Worm (Caenorhabditis elegans) whole organism, L1 larva: Measurements from ENCODE around the gene Y22D7AL.1.

Experiments
- Y116A8C.19 ChIP-seq: sonication (generic microtip); optimal IDR thresholded peaks from 2 replicates; lab custom pipeline; 2016; ENCODE audit warnings: missing compliant biosample characterization, missing genetic modification characterization, borderline replicate concordance
- aly-2 ChIP-seq: fragments of 150-350 bp; optimal IDR thresholded peaks from 2 replicates; lab custom pipeline; 2014; ENCODE audit warnings: missing biosample characterization, missing genetic modification characterization
- ama-1 ChIP-seq: fragments of 150-350 bp; optimal IDR thresholded peaks from 2 replicates; lab custom pipeline; 2014
- ceh-63 ChIP-seq: fragments of 200-800 bp; sonication (Bioruptor generic); optimal IDR thresholded peaks from 2 replicates; lab custom pipeline; 2018; ENCODE audit warnings: mild to moderate bottlenecking, missing genetic modification characterization, missing compliant biosample characterization
- ceh-82 ChIP-seq, 3 experiments: fragments of 150-350 bp in 1 of 3; sonication (generic microtip) in 2 of 3; optimal IDR thresholded peaks; 2 replicates each; lab custom pipeline; 2014 to 2017; ENCODE audit warnings: missing biosample characterization in 3 of 3, missing genetic modification characterization in 3 of 3
- efl-1 ChIP-seq, 4 experiments: fragments of 150-350 bp; optimal IDR thresholded peaks in 3 of 4; peaks in 1 of 4; 1 replicate in 1 of 4; 2 replicates in 3 of 4; lab custom pipeline; 2014; ENCODE audit warnings: missing biosample characterization in 2 of 4, missing genetic modification characterization in 2 of 4, missing genetic modification reagents in 2 of 4
- egl-13 ChIP-seq: sonication (generic microtip); optimal IDR thresholded peaks from 2 replicates; lab custom pipeline; 2016; ENCODE audit warnings: missing genotype, missing genetic modification reagents, missing genetic modification characterization, missing compliant biosample characterization
- elt-2 ChIP-seq: sonication (generic microtip); optimal IDR thresholded peaks from 2 replicates; lab custom pipeline; 2016; ENCODE audit warnings: missing genetic modification characterization, mild to moderate bottlenecking, inconsistent platforms, missing compliant biosample characterization, missing genetic modification reagents
- elt-3 ChIP-seq, 6 experiments: fragments of 150-350 bp in 1 of 6; sonication (generic microtip); optimal IDR thresholded peaks; 2 replicates each; lab custom pipeline; 2017 to 2018; ENCODE audit warnings: missing biosample characterization in 6 of 6, missing genetic modification characterization in 6 of 6, inconsistent platforms in 1 of 6
- ets-5 ChIP-seq: fragments of 200-800 bp; sonication (Bioruptor generic); IDR thresholded peaks from 2 replicates; pipeline ENCODE4 v1.3.6; 2022; ENCODE audit warnings: missing genetic modification characterization, missing compliant biosample characterization
- fkh-10 ChIP-seq: sonication (generic microtip); optimal IDR thresholded peaks from 2 replicates; lab custom pipeline; 2017; ENCODE audit warnings: missing biosample characterization, missing genetic modification reagents, missing genetic modification characterization
- fkh-4 ChIP-seq: sonication (generic microtip); optimal IDR thresholded peaks from 2 replicates; lab custom pipeline; 2016; ENCODE audit warnings: missing compliant biosample characterization, missing genetic modification characterization, borderline replicate concordance
- fkh-8 ChIP-seq: sonication (generic microtip); optimal IDR thresholded peaks from 2 replicates; lab custom pipeline; 2016; ENCODE audit warnings: mild to moderate bottlenecking, missing genetic modification characterization, missing compliant biosample characterization
- fos-1 ChIP-seq: fragments of 150-350 bp; optimal IDR thresholded peaks from 2 replicates; lab custom pipeline; 2014; ENCODE audit warnings: missing biosample characterization, missing genetic modification characterization
- grh-1 ChIP-seq: fragments of 200-800 bp; sonication (Bioruptor generic); IDR thresholded peaks from 2 replicates; pipeline ENCODE4 v1.3.6; 2022; ENCODE audit warnings: missing genetic modification reagents, missing genetic modification characterization, missing compliant biosample characterization
- hpl-2 ChIP-seq: fragments of 150-350 bp; optimal IDR thresholded peaks from 2 replicates; lab custom pipeline; 2014; ENCODE audit warnings: missing biosample characterization, missing genetic modification reagents, missing genetic modification characterization
- irx-1 ChIP-seq: sonication (generic microtip); optimal IDR thresholded peaks from 2 replicates; lab custom pipeline; 2016; ENCODE audit warnings: missing genetic modification characterization, missing compliant biosample characterization
- jun-1 ChIP-seq: fragments of 150-350 bp; optimal IDR thresholded peaks from 2 replicates; lab custom pipeline; 2014; ENCODE audit warnings: missing biosample characterization, missing genetic modification reagents, missing genetic modification characterization
- lir-3 ChIP-seq: sonication (generic microtip); optimal IDR thresholded peaks from 2 replicates; lab custom pipeline; 2016; ENCODE audit warnings: mild to moderate bottlenecking, missing genetic modification characterization, moderate library complexity, missing compliant biosample characterization; ENCODE audit not compliant: poor library complexity
- mdl-1 ChIP-seq, 2 experiments: fragments of 150-350 bp; optimal IDR thresholded peaks; 2 replicates each; lab custom pipeline; 2014 to 2017; ENCODE audit warnings: missing biosample characterization in 2 of 2, missing genetic modification characterization in 2 of 2, inconsistent platforms in 1 of 2
- mef-2 ChIP-seq: fragments of 150-350 bp; optimal IDR thresholded peaks from 2 replicates; lab custom pipeline; 2014; ENCODE audit warnings: missing biosample characterization, missing genetic modification characterization
- nhr-28 ChIP-seq: fragments of 150-350 bp; optimal IDR thresholded peaks from 2 replicates; lab custom pipeline; 2014; ENCODE audit warnings: missing biosample characterization, missing genetic modification characterization
- nhr-71 ChIP-seq: sonication (generic microtip); optimal IDR thresholded peaks from 2 replicates; lab custom pipeline; 2016; ENCODE audit warnings: mild to moderate bottlenecking, missing genetic modification characterization, moderate library complexity, missing compliant biosample characterization
- nhr-77 ChIP-seq: fragments of 150-350 bp; optimal IDR thresholded peaks from 2 replicates; lab custom pipeline; 2014; ENCODE audit warnings: missing biosample characterization, missing genetic modification characterization
- nhr-85 ChIP-seq: sonication (generic microtip); peaks from one replicate; lab custom pipeline; 2016; ENCODE audit warnings: missing genetic modification characterization, inconsistent platforms, missing compliant biosample characterization
- snu-23 ChIP-seq: sonication (generic microtip); optimal IDR thresholded peaks from 2 replicates; lab custom pipeline; 2016; ENCODE audit warnings: missing genetic modification characterization, missing compliant biosample characterization
- sox-4 ChIP-seq: sonication (generic microtip); optimal IDR thresholded peaks from 2 replicates; lab custom pipeline; 2016; ENCODE audit warnings: missing genetic modification characterization, missing compliant biosample characterization
- unc-86 ChIP-seq: sonication (generic microtip); optimal IDR thresholded peaks from 2 replicates; lab custom pipeline; 2016; ENCODE audit warnings: missing genetic modification characterization, missing compliant biosample characterization
- unc-98 ChIP-seq: fragments of 200-800 bp; sonication (Bioruptor generic); IDR thresholded peaks from 2 replicates; pipeline ENCODE4 v1.3.6; 2022; ENCODE audit warnings: missing genetic modification characterization, missing compliant biosample characterization
- ztf-11 ChIP-seq, 2 experiments: sonication (generic microtip); optimal IDR thresholded peaks; 2 replicates each; lab custom pipeline; 2016 to 2017; ENCODE audit warnings: missing genetic modification characterization in 2 of 2, missing biosample characterization in 1 of 2, missing compliant biosample characterization in 1 of 2
- ztf-4 ChIP-seq: fragments of 150-350 bp; optimal IDR thresholded peaks from 2 replicates; lab custom pipeline; 2014; ENCODE audit warnings: missing biosample characterization, missing genetic modification characterization

Gene Y22D7AL.1

DNA sequence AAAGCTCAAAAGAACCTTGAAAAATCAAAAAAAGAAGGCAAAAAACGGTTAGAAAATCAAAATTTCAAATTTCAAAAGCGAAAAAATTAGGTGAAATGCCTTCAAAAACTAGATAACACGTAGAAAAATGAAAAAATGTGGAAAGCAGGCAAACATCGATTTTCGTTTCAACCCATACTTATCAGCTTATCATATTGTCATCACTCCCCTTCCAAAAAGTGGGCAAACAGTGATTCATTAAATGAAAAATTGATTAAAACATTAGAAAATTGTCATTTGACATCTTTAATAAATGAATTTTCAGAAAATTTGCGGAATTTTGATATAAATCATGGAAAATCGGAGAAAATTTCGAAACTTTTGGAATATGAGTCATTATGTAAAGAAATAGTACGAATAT lies 8.8 kb downstream of the Y22D7AL.1 start:
- no peak for TF ChIP-seq mef-2 (tag; lab: Kevin White, UChicago)
- no peak for TF ChIP-seq efl-1 (optimal IDR thresholded peaks at IDR 0.05; lab: Kevin White, UChicago)
- peak in 1 of 2 experiments; percentile 20 for TF ChIP-seq efl-1 (GFP tag; optimal IDR thresholded peaks at IDR 0.05 in 1 of 2; lab: Kevin White, UChicago)
- TF ChIP-seq jun-1 (tag; lab: Kevin White, UChicago) = no peak
- no peak for TF ChIP-seq ztf-11 (tag; optimal IDR thresholded peaks at IDR 0.05; lab: Kevin White, UChicago)
- TF ChIP-seq unc-86 (tag; lab: Kevin White, UChicago) = no peak
- TF ChIP-seq elt-2 = peak; percentile 28
- TF ChIP-seq, all 84 proteins: peak for 2

ce11 chrIII:1662405-1662804 lies 10.1 kb downstream of the Y22D7AL.1 start:
- no peak for TF ChIP-seq unc-98 (GFP tag; lab: Robert Waterston, UW)
- TF ChIP-seq nhr-77 = no peak
- TF ChIP-seq nhr-85 = peak; percentile 15

DNA sequence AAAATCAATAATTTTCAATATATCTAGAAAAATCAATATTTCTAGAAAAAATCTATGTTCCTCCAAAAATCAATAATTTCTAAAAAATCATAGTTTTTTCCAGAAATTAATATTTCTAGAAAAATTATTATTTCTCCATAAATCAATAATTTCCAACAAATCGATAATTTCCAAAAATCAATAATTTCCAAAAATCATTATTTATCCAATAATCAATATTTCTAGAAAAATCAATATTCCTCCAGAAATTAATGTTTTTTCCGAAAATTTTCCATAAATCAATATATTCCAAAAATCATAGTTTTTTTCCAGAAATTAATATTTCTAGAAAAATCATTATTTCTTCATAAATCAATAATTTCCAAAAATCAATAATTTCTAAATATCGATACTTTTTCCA lies 10.8 kb downstream of the Y22D7AL.1 start:
- no peak for TF ChIP-seq egl-13 (tag; lab: Kevin White, UChicago)
- no peak for TF ChIP-seq ceh-63 (GFP tag; lab: Kevin White, UChicago)
- no peak for TF ChIP-seq irx-1
- no peak for TF ChIP-seq ets-5 (GFP tag; lab: Robert Waterston, UW)
- no peak for TF ChIP-seq fos-1
- TF ChIP-seq snu-23 = no peak
- TF ChIP-seq elt-3 (tag; optimal IDR thresholded peaks at IDR 0.05; lab: Kevin White, UChicago) = no peak
- TF ChIP-seq fkh-10 (GFP tag; lab: Kevin White, UChicago) = no peak
- TF ChIP-seq fkh-4 (tag; lab: Kevin White, UChicago) = no peak
- TF ChIP-seq aly-2 (tag; lab: Kevin White, UChicago) = no peak
- TF ChIP-seq jun-1 (tag; lab: Kevin White, UChicago) = no peak
- TF ChIP-seq nhr-85 = no peak
- no peak for TF ChIP-seq ztf-4 (tag; lab: Kevin White, UChicago)
- no peak for TF ChIP-seq Y116A8C.19 (tag; lab: Kevin White, UChicago)

ce11 chrIII:1664761-1665266 lies 12.5 kb downstream of the Y22D7AL.1 start, which contains the start of gene Y22D7AL.16:
Y22D7AL.16 (minus strand) TSS chrIII:1665216.
- TF ChIP-seq sox-4 (tag; lab: Kevin White, UChicago) = no peak
- no peak for TF ChIP-seq mdl-1 (tag; optimal IDR thresholded peaks at IDR 0.05; lab: Kevin White, UChicago)

- no peak for TF ChIP-seq nhr-71
- TF ChIP-seq lir-3 (tag; lab: Kevin White, UChicago) = no peak
- no peak for TF ChIP-seq fkh-8 (tag; lab: Kevin White, UChicago)
- TF ChIP-seq hpl-2 (GFP tag; lab: Kevin White, UChicago) = no peak
These were observed 13.1 kb downstream of the Y22D7AL.1 start for ce11 chrIII:1665373-1665772.

- no peak for TF ChIP-seq ama-1
- TF ChIP-seq efl-1 (optimal IDR thresholded peaks at IDR 0.05; lab: Kevin White, UChicago) = no peak
- peak in 1 of 2 experiments; percentile 72 for TF ChIP-seq efl-1 (GFP tag; optimal IDR thresholded peaks at IDR 0.05 in 1 of 2; lab: Kevin White, UChicago)
- TF ChIP-seq, all 84 proteins: peak for 1
These were observed 13.6 kb downstream of the Y22D7AL.1 start, which contains the start of gene Y22D7AR.3 for ce11 chrIII:1665799-1666308. Y22D7AR.3 (minus strand) TSS chrIII:1665849.

ce11 chrIII:1666893-1667292 lies 14.6 kb downstream of the Y22D7AL.1 start:
- TF ChIP-seq jun-1 (tag; lab: Kevin White, UChicago) = no peak
- no peak for TF ChIP-seq nhr-28 (tag; lab: Kevin White, UChicago)
- TF ChIP-seq nhr-85 = peak; percentile 32
- no peak for TF ChIP-seq ceh-82 (tag; optimal IDR thresholded peaks at IDR 0.05; lab: Kevin White, UChicago)
- TF ChIP-seq grh-1 (GFP tag; lab: Robert Waterston, UW) = 0 out of 2 replicates have a peak, but pooled peaks have one; percentile 16
- TF ChIP-seq unc-86 (tag; lab: Kevin White, UChicago) = no peak
